Fruit fly (Drosophila melanogaster) whole organism, embryonic: ENCODE data around the gene Tango9.
A peak's percentile ranks its signal among the peaks of the same experiment; 100 is the strongest.

Experiments used
- Abd-B ChIP-seq: fragments of 200-800 bp; sonication (Bioruptor generic); optimal IDR thresholded peaks from 2 replicates; lab custom pipeline; 2018; ENCODE audit warnings: missing biosample characterization, mild to moderate bottlenecking, missing genetic modification characterization, moderate library complexity
- Asciz ChIP-seq: fragments of 200-800 bp; sonication (Bioruptor generic); optimal IDR thresholded peaks from 2 replicates; lab custom pipeline; 2017; ENCODE audit warnings: missing biosample characterization, mild to moderate bottlenecking, missing genetic modification characterization, missing genetic modification reagents
- B-H1 ChIP-seq: fragments of 200-800 bp; sonication (Bioruptor generic); IDR thresholded peaks from 3 replicates; pipeline ENCODE4 v1.3.6; 2022; ENCODE audit warnings: missing biosample characterization, missing genetic modification characterization
- Bdp1 ChIP-seq: fragments of 200-800 bp; sonication (Bioruptor generic); optimal IDR thresholded peaks from 3 replicates; lab custom pipeline; 2016; ENCODE audit warnings: missing biosample characterization, missing genetic modification characterization
- CG10543 ChIP-seq: fragments of 200-800 bp; sonication (Bioruptor generic); optimal IDR thresholded peaks from 3 replicates; lab custom pipeline; 2017; ENCODE audit warnings: missing biosample characterization, mild to moderate bottlenecking, missing genetic modification characterization, moderate library complexity
- CG10959 ChIP-seq: fragments of 200-800 bp; sonication (Bioruptor generic); IDR thresholded peaks from 2 replicates; pipeline ENCODE4 v1.3.6; 2022; ENCODE audit warnings: missing biosample characterization, missing genetic modification characterization
- CG11398 ChIP-seq: fragments of 200-800 bp; sonication (Bioruptor generic); optimal IDR thresholded peaks from 2 replicates; lab custom pipeline; 2016; ENCODE audit warnings: missing biosample characterization, missing genetic modification characterization
- CG12744 ChIP-seq: fragments of 200-800 bp; sonication (Bioruptor generic); optimal IDR thresholded peaks from 2 replicates; lab custom pipeline; 2016; ENCODE audit warnings: missing biosample characterization, missing genetic modification characterization
- CG13287 ChIP-seq: fragments of 200-800 bp; sonication (Bioruptor generic); IDR thresholded peaks from 2 replicates; pipeline ENCODE4 v1.3.6; 2022; ENCODE audit warnings: missing biosample characterization, missing genetic modification characterization; ENCODE audit not compliant: partially characterized antibody
- CG13296 ChIP-seq: fragments of 200-800 bp; sonication (Bioruptor generic); optimal IDR thresholded peaks from 3 replicates; lab custom pipeline; 2018; ENCODE audit warnings: missing biosample characterization, mild to moderate bottlenecking, missing genetic modification characterization
- CG13624 ChIP-seq: fragments of 200-800 bp; sonication (Bioruptor generic); optimal IDR thresholded peaks from 2 replicates; lab custom pipeline; 2016; ENCODE audit warnings: missing biosample characterization, missing genetic modification characterization
- CG18011 ChIP-seq: fragments of 200-800 bp; sonication (Bioruptor generic); optimal IDR thresholded peaks from 2 replicates; lab custom pipeline; 2017; ENCODE audit warnings: missing biosample characterization, missing genetic modification characterization, mild to moderate bottlenecking, moderate library complexity, missing genotype
- CG3847 ChIP-seq: fragments of 200-800 bp; sonication (Bioruptor generic); IDR thresholded peaks from 2 replicates; pipeline ENCODE4 v1.3.6; 2022; ENCODE audit warnings: missing biosample characterization, missing genetic modification characterization
- CG4282 ChIP-seq: fragments of 200-800 bp; sonication (Bioruptor generic); optimal IDR thresholded peaks from 2 replicates; lab custom pipeline; 2016; ENCODE audit warnings: missing biosample characterization, missing genetic modification characterization
- CG8281 ChIP-seq: fragments of 200-800 bp; sonication (Bioruptor generic); optimal IDR thresholded peaks from 2 replicates; lab custom pipeline; 2018; ENCODE audit warnings: missing biosample characterization, mild to moderate bottlenecking, missing genetic modification characterization, moderate library complexity
- CG9437 ChIP-seq: fragments of 200-800 bp; sonication (Bioruptor generic); optimal IDR thresholded peaks from 2 replicates; lab custom pipeline; 2018; ENCODE audit warnings: missing biosample characterization, mild to moderate bottlenecking, missing genetic modification characterization
- CG9609 ChIP-seq: fragments of 200-800 bp; sonication (Bioruptor generic); optimal IDR thresholded peaks from 3 replicates; lab custom pipeline; 2016; ENCODE audit warnings: missing biosample characterization, missing genetic modification characterization
- Fer3 ChIP-seq: fragments of 200-800 bp; sonication (Bioruptor generic); optimal IDR thresholded peaks from 2 replicates; lab custom pipeline; 2018; ENCODE audit warnings: missing biosample characterization, mild to moderate bottlenecking, missing genetic modification characterization, moderate library complexity
- HLH4C ChIP-seq: fragments of 200-800 bp; sonication (Bioruptor generic); IDR thresholded peaks from 3 replicates; pipeline ENCODE4 v1.3.6; 2022; ENCODE audit warnings: missing biosample characterization, missing genetic modification characterization; ENCODE audit not compliant: partially characterized antibody
- Hand ChIP-seq: fragments of 200-800 bp; sonication (Bioruptor generic); optimal IDR thresholded peaks from 2 replicates; lab custom pipeline; 2017; ENCODE audit warnings: mild to moderate bottlenecking, missing biosample characterization, missing genetic modification reagents, missing genetic modification characterization
- Hsf ChIP-seq: fragments of 200-800 bp; sonication (Bioruptor generic); optimal IDR thresholded peaks from 3 replicates; lab custom pipeline; 2016; ENCODE audit warnings: missing biosample characterization, missing genetic modification characterization
- Lhr ChIP-seq: fragments of 200-800 bp; sonication (Bioruptor generic); optimal IDR thresholded peaks from 3 replicates; lab custom pipeline; 2017; ENCODE audit warnings: mild to moderate bottlenecking, missing biosample characterization, missing genetic modification reagents, missing genetic modification characterization
- NC2α ChIP-seq: fragments of 200-800 bp; sonication (Bioruptor generic); optimal IDR thresholded peaks from 2 replicates; lab custom pipeline; 2016; ENCODE audit warnings: missing biosample characterization, missing genetic modification characterization
- Oli ChIP-seq: fragments of 200-800 bp; sonication (Bioruptor generic); optimal IDR thresholded peaks from 2 replicates; lab custom pipeline; 2018; ENCODE audit warnings: missing biosample characterization, mild to moderate bottlenecking, missing genetic modification characterization, moderate library complexity
- Ptx1 ChIP-seq: fragments of 200-800 bp; sonication (Bioruptor generic); IDR thresholded peaks from 2 replicates; pipeline ENCODE4 v1.3.6; 2022; ENCODE audit warnings: missing biosample characterization, missing genetic modification characterization
- Ravus ChIP-seq: fragments of 200-800 bp; sonication (Bioruptor generic); IDR thresholded peaks from 2 replicates; pipeline ENCODE4 v1.3.6; 2022; ENCODE audit warnings: missing biosample characterization, missing genetic modification characterization
- Rx ChIP-seq: fragments of 200-800 bp; sonication (Bioruptor generic); IDR thresholded peaks from 2 replicates; pipeline ENCODE4 v1.3.6; 2022; ENCODE audit warnings: missing biosample characterization, missing genetic modification characterization
- Scr ChIP-seq: fragments of 200-800 bp; sonication (Bioruptor generic); IDR thresholded peaks from 2 replicates; pipeline ENCODE4 v1.3.6; 2022; ENCODE audit warnings: missing biosample characterization, missing genetic modification characterization; ENCODE audit not compliant: partially characterized antibody
- Sry-β ChIP-seq: fragments of 200-800 bp; sonication (Bioruptor generic); optimal IDR thresholded peaks from 2 replicates; lab custom pipeline; 2018; ENCODE audit warnings: missing biosample characterization, mild to moderate bottlenecking, missing genetic modification characterization, moderate library complexity
- Ssrp ChIP-seq: fragments of 200-800 bp; sonication (Bioruptor generic); optimal IDR thresholded peaks from 2 replicates; lab custom pipeline; 2018; ENCODE audit warnings: missing biosample characterization, mild to moderate bottlenecking, missing genetic modification characterization, moderate library complexity
- Xrp1 ChIP-seq: fragments of 200-800 bp; sonication (Bioruptor generic); IDR thresholded peaks from 2 replicates; pipeline ENCODE4 v1.3.6; 2022; ENCODE audit warnings: missing biosample characterization, missing genetic modification characterization
- YL-1 ChIP-seq: fragments of 200-800 bp; sonication (Bioruptor generic); optimal IDR thresholded peaks from 3 replicates; lab custom pipeline; 2017; ENCODE audit warnings: missing biosample characterization, mild to moderate bottlenecking, missing genetic modification characterization
- abd-A ChIP-seq: fragments of 200-800 bp; sonication (Bioruptor generic); optimal IDR thresholded peaks from 3 replicates; lab custom pipeline; 2019; ENCODE audit warnings: missing biosample characterization, mild to moderate bottlenecking, missing genetic modification characterization, moderate library complexity
- chinmo ChIP-seq: fragments of 200-800 bp; sonication (Bioruptor generic); IDR thresholded peaks from 4 replicates; pipeline ENCODE4 v1.3.6; 2022; ENCODE audit warnings: missing biosample characterization, missing genetic modification characterization; ENCODE audit not compliant: partially characterized antibody
- crol ChIP-seq: fragments of 200-800 bp; sonication (Bioruptor generic); IDR thresholded peaks from 2 replicates; pipeline ENCODE4 v1.3.6; 2022; ENCODE audit warnings: missing biosample characterization, missing genetic modification characterization
- dmrt11E ChIP-seq: fragments of 200-800 bp; sonication (Bioruptor generic); optimal IDR thresholded peaks from 3 replicates; lab custom pipeline; 2018; ENCODE audit warnings: missing biosample characterization, mild to moderate bottlenecking, missing genetic modification characterization, moderate library complexity
- dysf ChIP-seq: fragments of 200-800 bp; sonication (Bioruptor generic); IDR thresholded peaks from 3 replicates; pipeline ENCODE4 v1.3.6; 2022; ENCODE audit warnings: missing biosample characterization, missing genetic modification characterization
- eve ChIP-seq, 2 experiments: fragments of >200 bp; optimal IDR thresholded peaks; 2 replicates each; lab custom pipeline; 2017; ENCODE audit warnings: missing biosample characterization in 2 of 2, missing genetic modification characterization in 2 of 2
- lola ChIP-seq, 3 experiments: fragments of >200 bp in 2 of 3; fragments of 200-800 bp in 1 of 3; sonication (Bioruptor generic) in 1 of 3; optimal IDR thresholded peaks; 2 replicates each; lab custom pipeline; 2017 to 2019; ENCODE audit warnings: missing biosample characterization in 3 of 3, missing genetic modification characterization in 3 of 3, mild to moderate bottlenecking in 1 of 3, moderate library complexity in 1 of 3
- nom ChIP-seq: fragments of 200-800 bp; sonication (Bioruptor generic); optimal IDR thresholded peaks from 2 replicates; lab custom pipeline; 2017; ENCODE audit warnings: missing biosample characterization, missing genetic modification characterization, mild to moderate bottlenecking, moderate library complexity, missing genetic modification reagents
- pb ChIP-seq: fragments of 200-800 bp; sonication (Bioruptor generic); optimal IDR thresholded peaks from 3 replicates; lab custom pipeline; 2016; ENCODE audit warnings: missing biosample characterization, missing genetic modification characterization
- pho ChIP-seq: fragments of 200-800 bp; sonication (Bioruptor generic); optimal IDR thresholded peaks from 2 replicates; lab custom pipeline; 2016; ENCODE audit warnings: missing biosample characterization, missing genetic modification characterization
- pita ChIP-seq: fragments of 200-800 bp; sonication (Bioruptor generic); optimal IDR thresholded peaks from 2 replicates; lab custom pipeline; 2017; ENCODE audit warnings: missing biosample characterization, mild to moderate bottlenecking, missing genetic modification characterization
- pum ChIP-seq: fragments of 200-800 bp; sonication (Bioruptor generic); optimal IDR thresholded peaks from 2 replicates; lab custom pipeline; 2016; ENCODE audit warnings: missing biosample characterization, missing genetic modification characterization
- pzg ChIP-seq: fragments of 200-800 bp; sonication (Bioruptor generic); optimal IDR thresholded peaks from 3 replicates; lab custom pipeline; 2018; ENCODE audit warnings: missing biosample characterization, mild to moderate bottlenecking, missing genetic modification characterization, moderate library complexity
- rib ChIP-seq: fragments of 200-800 bp; sonication (Bioruptor generic); IDR thresholded peaks from 2 replicates; pipeline ENCODE4 v1.3.6; 2022; ENCODE audit warnings: missing biosample characterization, missing genetic modification characterization
- scrt ChIP-seq: fragments of 200-800 bp; sonication (Bioruptor generic); optimal IDR thresholded peaks from 2 replicates; lab custom pipeline; 2018; ENCODE audit warnings: missing biosample characterization, mild to moderate bottlenecking, missing genetic modification characterization, moderate library complexity
- shn ChIP-seq: fragments of 200-800 bp; sonication (Bioruptor generic); optimal IDR thresholded peaks from 3 replicates; lab custom pipeline; 2016; ENCODE audit warnings: missing biosample characterization, missing genetic modification characterization
- tgo ChIP-seq: fragments of 200-800 bp; sonication (Bioruptor generic); IDR thresholded peaks from 3 replicates; pipeline ENCODE4 v1.3.6; 2022; ENCODE audit warnings: missing biosample characterization, missing genetic modification characterization

Gene Tango9

dm6 chr3R:12010202-12010824 is 35.6 kb upstream of the Tango9 start, which contains the start of the genes KLHL18 and GCC185 (continued):
- TF ChIP-seq Xrp1 (peak; percentile 74), scrt (GFP tag; lab: Kevin White, UChicago) (peak; percentile 52), CG9609 (GFP tag; lab: Kevin White, UChicago) (peak; percentile 24), CG9437 (peak; percentile 23), abd-A (no peak), Fer3 (tag; lab: Kevin White, UChicago) (peak; percentile 59), Ssrp (tag; lab: Kevin White, UChicago) (peak; percentile 71), pho (GFP tag; lab: Kevin White, UChicago) (peak; percentile 78), Sry-β (GFP tag; lab: Kevin White, UChicago) (peak; percentile 90), tgo (GFP tag; lab: Robert Waterston, UW) (peak; percentile 69), CG3847 (GFP tag; lab: Robert Waterston, UW) (peak; percentile 90), crol (GFP tag; lab: Robert Waterston, UW) (no peak), rib (no peak), pita (GFP tag; lab: Kevin White, UChicago) (no peak), CG10543 (peak; percentile 75), Hsf (GFP tag; lab: Kevin White, UChicago) (peak; percentile 74), pb (GFP tag; lab: Kevin White, UChicago) (no peak), Scr (GFP tag; lab: Robert Waterston, UW) (peak; percentile 89), dmrt11E (tag; lab: Kevin White, UChicago) (peak; percentile 81), Bdp1 (GFP tag; lab: Kevin White, UChicago) (peak; percentile 26), nom (GFP tag; lab: Kevin White, UChicago) (no peak), Ravus (GFP tag; lab: Robert Waterston, UW) (no peak), shn (peak; percentile 47), CG8281 (tag; lab: Kevin White, UChicago) (peak; percentile 35), Rx (peak; percentile 35; the same call in 1 of the 2 replicates), eve (GFP tag; optimal IDR thresholded peaks at IDR 0.05; lab: Kevin White, UChicago) (no peak), NC2α (GFP tag; lab: Kevin White, UChicago) (no peak), chinmo (GFP tag; lab: Robert Waterston, UW) (0 out of 4 replicates have a peak, but pooled peaks have one; percentile 44), CG4282 (GFP tag; lab: Kevin White, UChicago) (peak; percentile 22), dysf (GFP tag; lab: Robert Waterston, UW) (peak; percentile 84), Lhr (GFP tag; lab: Kevin White, UChicago) (peak; percentile 46), Abd-B (peak; percentile 92), pzg (GFP tag; lab: Kevin White, UChicago) (peak; percentile 42), CG11398 (GFP tag; lab: Kevin White, UChicago) (no peak), Asciz (no peak), Hand (GFP tag; lab: Kevin White, UChicago) (no peak), CG18011 (GFP tag; lab: Kevin White, UChicago) (no peak), Ptx1 (GFP tag; lab: Robert Waterston, UW) (peak; percentile 80), Oli (tag; lab: Kevin White, UChicago) (peak; percentile 63), pum (GFP tag; lab: Kevin White, UChicago) (peak; percentile 70), HLH4C (peak; percentile 72), lola (GFP tag; optimal IDR thresholded peaks at IDR 0.05; lab: Kevin White, UChicago) (peak in 1 of 3 experiments; percentile 81), B-H1 (GFP tag; lab: Robert Waterston, UW) (no peak), CG13624 (GFP tag; lab: Kevin White, UChicago) (peak; percentile 64), YL-1 (GFP tag; lab: Kevin White, UChicago) (peak; percentile 62), CG13296 (GFP tag; lab: Kevin White, UChicago) (no peak), CG12744 (GFP tag; lab: Kevin White, UChicago) (peak; percentile 52), CG10959 (GFP tag; lab: Robert Waterston, UW) (peak; percentile 51; the same call in 1 of the 2 replicates), CG13287 (GFP tag; lab: Robert Waterston, UW) (peak; percentile 78)
